Fruit fly (Drosophila melanogaster): ENCODE measurements around the gene CG10984.

CG10984 gene

dm6 chr3L:12706456-12706855 lies 43.5 kb upstream of the CG10984 start (continued):
- peak; percentile 4 for TF ChIP-seq pdm3 (GFP tag; optimal IDR thresholded peaks at IDR 0.05)
- TF ChIP-seq CG16779 (tag; optimal IDR thresholded peaks at IDR 0.05), result no peak
- TF ChIP-seq Eip93F (GFP tag; optimal IDR thresholded peaks at IDR 0.05), result no peak
- peak; percentile 51 for TF ChIP-seq CG3032 (tag; optimal IDR thresholded peaks at IDR 0.05)
- peak; percentile 69 for TF ChIP-seq CG10669 (GFP tag; optimal IDR thresholded peaks at IDR 0.05)
- peak; percentile 14 for TF ChIP-seq achi (GFP tag; optimal IDR thresholded peaks at IDR 0.05)
- TF ChIP-seq Hr39 (GFP tag; optimal IDR thresholded peaks at IDR 0.05), result peak; percentile 29
- no peak for TF ChIP-seq CG6854 (GFP tag; optimal IDR thresholded peaks at IDR 0.05)
- TF ChIP-seq Hr38 (GFP tag; optimal IDR thresholded peaks at IDR 0.05), result no peak
- TF ChIP-seq CG8632 (GFP tag; optimal IDR thresholded peaks at IDR 0.05), result peak; percentile 15
- no peak for TF ChIP-seq fkh (GFP tag; optimal IDR thresholded peaks at IDR 0.05)
- peak; percentile 37 for TF ChIP-seq ss (GFP tag; optimal IDR thresholded peaks at IDR 0.05)
- no peak for TF ChIP-seq Sox15 (GFP tag; optimal IDR thresholded peaks at IDR 0.05)
- peak; percentile 8 for TF ChIP-seq CG1621 (tag; optimal IDR thresholded peaks at IDR 0.05)
- no peak for TF ChIP-seq salr (GFP tag; optimal IDR thresholded peaks at IDR 0.05)
- peak; percentile 9 for TF ChIP-seq fd59A (GFP tag; optimal IDR thresholded peaks at IDR 0.05)
- peak; percentile 16 for TF ChIP-seq CG6792 (GFP tag; optimal IDR thresholded peaks at IDR 0.05)
- TF ChIP-seq CG32006 (GFP tag; optimal IDR thresholded peaks at IDR 0.05), result no peak
- TF ChIP-seq Gug (GFP tag; IDR thresholded peaks at IDR 0.05), result no peak
- TF ChIP-seq CG6276 (GFP tag; optimal IDR thresholded peaks at IDR 0.05), result no peak
- no peak for TF ChIP-seq dac (GFP tag; optimal IDR thresholded peaks at IDR 0.05)
- TF ChIP-seq Sox102F (GFP tag; optimal IDR thresholded peaks at IDR 0.05), result peak; percentile 33
- peak; percentile 9 for TF ChIP-seq Ets21C (GFP tag; optimal IDR thresholded peaks at IDR 0.05)
- TF ChIP-seq acj6 (GFP tag; optimal IDR thresholded peaks at IDR 0.05), result peak; percentile 24
- no peak for TF ChIP-seq CG6163 (GFP tag; IDR thresholded peaks at IDR 0.05)
- TF ChIP-seq dsx (GFP tag; optimal IDR thresholded peaks at IDR 0.05; ENCODE audit: poor library complexity, severe bottlenecking), result peak; percentile 36
- TF ChIP-seq CG11294 (GFP tag; IDR thresholded peaks at IDR 0.05), result no peak
- TF ChIP-seq CG15336 (GFP tag; IDR thresholded peaks at IDR 0.05), result no peak
- peak; percentile 87 for TF ChIP-seq svp (GFP tag)
- TF ChIP-seq CG6808 (GFP tag; optimal IDR thresholded peaks at IDR 0.05), result peak; percentile 56
- TF ChIP-seq esn (GFP tag; optimal IDR thresholded peaks at IDR 0.05), result peak; percentile 50
- no peak for TF ChIP-seq Lpt (GFP tag; optimal IDR thresholded peaks at IDR 0.05)
- TF ChIP-seq Met (GFP tag; optimal IDR thresholded peaks at IDR 0.05), result peak; percentile 19

dm6 chr3L:12711418-12711817 lies 38.5 kb upstream of the CG10984 start:
- TF ChIP-seq CG10669 (GFP tag; optimal IDR thresholded peaks at IDR 0.05), result no peak
- TF ChIP-seq achi (GFP tag; optimal IDR thresholded peaks at IDR 0.05), result no peak
- no peak for TF ChIP-seq cyc (GFP tag; optimal IDR thresholded peaks at IDR 0.05)
- TF ChIP-seq OdsH (GFP tag; optimal IDR thresholded peaks at IDR 0.05), result no peak
- no peak for TF ChIP-seq CG8319 (GFP tag; optimal IDR thresholded peaks at IDR 0.05)
- no peak for TF ChIP-seq CG8632 (GFP tag; optimal IDR thresholded peaks at IDR 0.05)
- TF ChIP-seq acj6 (GFP tag; optimal IDR thresholded peaks at IDR 0.05), result no peak
- TF ChIP-seq fd59A (GFP tag; optimal IDR thresholded peaks at IDR 0.05), result no peak
- TF ChIP-seq Sox15 (GFP tag; optimal IDR thresholded peaks at IDR 0.05), result no peak
- no peak for TF ChIP-seq Hr38 (GFP tag; optimal IDR thresholded peaks at IDR 0.05)
- TF ChIP-seq CG9139 (GFP tag; optimal IDR thresholded peaks at IDR 0.05), result no peak
- no peak for TF ChIP-seq CG32006 (GFP tag; optimal IDR thresholded peaks at IDR 0.05)
- no peak for TF ChIP-seq CG15336 (GFP tag; IDR thresholded peaks at IDR 0.05)
- TF ChIP-seq Eip78C (GFP tag), result no peak
- no peak for TF ChIP-seq Eip75B (GFP tag; optimal IDR thresholded peaks at IDR 0.05)
- TF ChIP-seq Met (GFP tag; optimal IDR thresholded peaks at IDR 0.05), result no peak
